Worm (Caenorhabditis elegans) whole organism, L1 larva: ENCODE data around the gene grd-12.

Experiments used
- aha-1 ChIP-seq: fragments of 150-350 bp; optimal IDR thresholded peaks from 2 replicates; lab custom pipeline; 2014; ENCODE audit warnings: missing biosample characterization, missing genetic modification characterization
- elt-2 ChIP-seq: sonication (generic microtip); optimal IDR thresholded peaks from 2 replicates; lab custom pipeline; 2016; ENCODE audit warnings: missing genetic modification characterization, mild to moderate bottlenecking, inconsistent platforms, missing compliant biosample characterization, missing genetic modification reagents
- fkh-10 ChIP-seq: sonication (generic microtip); optimal IDR thresholded peaks from 2 replicates; lab custom pipeline; 2017; ENCODE audit warnings: missing biosample characterization, missing genetic modification reagents, missing genetic modification characterization
- snpc-4 ChIP-seq: fragments of 150-350 bp; optimal IDR thresholded peaks from 2 replicates; lab custom pipeline; 2014; ENCODE audit warnings: missing biosample characterization, missing genetic modification characterization
- sptf-1 ChIP-seq: fragments of 150-350 bp; optimal IDR thresholded peaks from 2 replicates; lab custom pipeline; 2014; ENCODE audit warnings: missing biosample characterization, missing genetic modification characterization

DNA sequence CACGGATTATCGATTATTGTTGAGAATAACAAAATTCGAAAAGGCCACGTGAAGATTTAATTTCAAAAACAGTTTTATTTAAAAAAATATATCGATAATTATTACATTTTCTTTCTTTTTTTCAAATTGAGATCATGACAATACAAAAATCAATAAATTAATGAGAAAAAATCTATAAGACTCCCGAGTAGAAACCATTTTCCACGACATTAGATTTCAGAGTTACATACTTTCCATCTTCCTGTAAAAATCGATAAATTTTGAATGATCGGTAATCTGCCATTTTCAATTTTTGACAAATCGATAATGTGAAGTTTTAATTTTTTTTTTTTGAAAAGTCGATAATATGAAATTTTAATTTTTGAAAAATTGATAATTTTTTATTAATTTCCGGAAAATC lies 32.6 kb upstream of the grd-12 start, which contains the start of gene C30G7.3:
- TF ChIP-seq fkh-10 (GFP tag; lab: Kevin White, UChicago) (no peak), elt-2 (no peak), sptf-1 (tag; lab: Kevin White, UChicago) (no peak), snpc-4 (tag; lab: Kevin White, UChicago) (no peak), aha-1 (tag; lab: Kevin White, UChicago) (no peak)
